Fruit fly (Drosophila melanogaster) whole organism, embryonic: ENCODE results near the gene Smu1.

Experiments
- Abd-B ChIP-seq: fragments of 200-800 bp; sonication (Bioruptor generic); optimal IDR thresholded peaks from 2 replicates; lab custom pipeline; 2018; ENCODE audit warnings: missing biosample characterization, mild to moderate bottlenecking, missing genetic modification characterization, moderate library complexity
- Awh ChIP-seq: fragments of 200-800 bp; sonication (Bioruptor generic); IDR thresholded peaks from 2 replicates; pipeline ENCODE4, ENCODE4 v1.3.6; 2022; ENCODE audit warnings: missing biosample characterization, missing genetic modification characterization
- BEAF-32 ChIP-seq: fragments of 200-800 bp; sonication (Bioruptor generic); optimal IDR thresholded peaks from 3 replicates; lab custom pipeline; 2017; ENCODE audit warnings: missing biosample characterization, missing genetic modification characterization, mild to moderate bottlenecking, moderate library complexity, missing genetic modification reagents
- Blimp-1 ChIP-seq: fragments of 200-800 bp; sonication (Bioruptor generic); optimal IDR thresholded peaks from 3 replicates; lab custom pipeline; 2018; ENCODE audit warnings: missing biosample characterization, missing genetic modification characterization, mild to moderate bottlenecking, moderate library complexity, missing genetic modification reagents
- CG10321 ChIP-seq: fragments of 200-800 bp; sonication (Bioruptor generic); IDR thresholded peaks from 2 replicates; pipeline ENCODE4 v1.3.6; 2022; ENCODE audit warnings: missing biosample characterization, missing genetic modification characterization
- CG10959 ChIP-seq: fragments of 200-800 bp; sonication (Bioruptor generic); IDR thresholded peaks from 2 replicates; pipeline ENCODE4 v1.3.6; 2022; ENCODE audit warnings: missing biosample characterization, missing genetic modification characterization
- CG13775 ChIP-seq: fragments of 200-800 bp; sonication (Bioruptor generic); optimal IDR thresholded peaks from 3 replicates; lab custom pipeline; 2017; ENCODE audit warnings: missing biosample characterization, mild to moderate bottlenecking, missing genetic modification characterization
- CG14710 ChIP-seq: fragments of 200-800 bp; sonication (Bioruptor generic); optimal IDR thresholded peaks from 3 replicates; lab custom pipeline; 2019; ENCODE audit warnings: missing biosample characterization, mild to moderate bottlenecking, missing genetic modification characterization, moderate library complexity
- CG15479 ChIP-seq: fragments of 200-800 bp; sonication (Bioruptor generic); optimal IDR thresholded peaks from 3 replicates; lab custom pipeline; 2019; ENCODE audit warnings: missing biosample characterization, mild to moderate bottlenecking, missing genetic modification characterization, moderate library complexity
- CG15696 ChIP-seq: fragments of 200-800 bp; sonication (Bioruptor generic); optimal IDR thresholded peaks from 2 replicates; lab custom pipeline; 2019; ENCODE audit warnings: missing biosample characterization, mild to moderate bottlenecking, missing genetic modification characterization, moderate library complexity
- CG17829 ChIP-seq: fragments of 200-800 bp; optimal IDR thresholded peaks from 2 replicates; lab custom pipeline; 2019; ENCODE audit warnings: missing biosample characterization, mild to moderate bottlenecking, missing genetic modification characterization, moderate library complexity
- CG18011 ChIP-seq: fragments of 200-800 bp; sonication (Bioruptor generic); optimal IDR thresholded peaks from 2 replicates; lab custom pipeline; 2017; ENCODE audit warnings: missing biosample characterization, missing genetic modification characterization, mild to moderate bottlenecking, moderate library complexity, missing genotype
- CG2129 ChIP-seq: fragments of 200-800 bp; sonication (Bioruptor generic); IDR thresholded peaks from 2 replicates; pipeline ENCODE4 v1.3.6; 2022; ENCODE audit warnings: missing biosample characterization, missing genetic modification characterization; ENCODE audit not compliant: partially characterized antibody
- CG33557 ChIP-seq: fragments of 200-800 bp; sonication (Bioruptor generic); optimal IDR thresholded peaks from 2 replicates; lab custom pipeline; 2019; ENCODE audit warnings: missing biosample characterization, mild to moderate bottlenecking, missing genetic modification characterization, moderate library complexity
- CG3407 ChIP-seq: fragments of 200-800 bp; sonication (Bioruptor generic); optimal IDR thresholded peaks from 2 replicates; lab custom pipeline; 2018; ENCODE audit warnings: missing biosample characterization, mild to moderate bottlenecking, missing genetic modification characterization
- CG4854 ChIP-seq: fragments of 200-800 bp; sonication (Bioruptor generic); optimal IDR thresholded peaks from 2 replicates; lab custom pipeline; 2016; ENCODE audit warnings: missing biosample characterization, missing genetic modification characterization, inconsistent platforms
- CG5180 ChIP-seq: fragments of 200-800 bp; sonication (Bioruptor generic); optimal IDR thresholded peaks from 3 replicates; lab custom pipeline; 2017; ENCODE audit warnings: missing biosample characterization, missing genetic modification characterization, mild to moderate bottlenecking, moderate library complexity, missing genetic modification reagents
- CG8388 ChIP-seq: fragments of 200-800 bp; sonication (Bioruptor generic); optimal IDR thresholded peaks from 2 replicates; lab custom pipeline; 2019; ENCODE audit warnings: missing biosample characterization, mild to moderate bottlenecking, missing genetic modification characterization, moderate library complexity
- CG8924 ChIP-seq: fragments of 200-800 bp; optimal IDR thresholded peaks from 3 replicates; lab custom pipeline; 2019; ENCODE audit warnings: missing biosample characterization, mild to moderate bottlenecking, missing genetic modification characterization, moderate library complexity
- CG9797 ChIP-seq: fragments of 200-800 bp; sonication (Bioruptor generic); optimal IDR thresholded peaks from 3 replicates; lab custom pipeline; 2018; ENCODE audit warnings: missing biosample characterization, mild to moderate bottlenecking, missing genetic modification characterization
- Dbx ChIP-seq: fragments of 200-800 bp; sonication (Bioruptor generic); IDR thresholded peaks from 3 replicates; pipeline ENCODE4 v1.3.6; 2022; ENCODE audit warnings: missing biosample characterization, missing genetic modification characterization
- E2f2 ChIP-seq: fragments of 200-800 bp; sonication (Bioruptor generic); IDR thresholded peaks from 2 replicates; pipeline ENCODE4 v1.3.6; 2022; ENCODE audit warnings: missing biosample characterization, missing genetic modification characterization
- Ets65A ChIP-seq: fragments of 200-800 bp; sonication (Bioruptor generic); peaks from one replicate; lab custom pipeline; 2016; ENCODE audit warnings: missing biosample characterization, missing genetic modification characterization
- H15 ChIP-seq: fragments of 200-800 bp; sonication (Bioruptor generic); IDR thresholded peaks from 3 replicates; pipeline ENCODE4 v1.3.6; 2022; ENCODE audit warnings: missing biosample characterization, missing genetic modification characterization
- HLHmδ ChIP-seq: fragments of 200-800 bp; sonication (Bioruptor generic); optimal IDR thresholded peaks from 2 replicates; lab custom pipeline; 2018; ENCODE audit warnings: missing biosample characterization, mild to moderate bottlenecking, missing genetic modification characterization, moderate library complexity
- Hand ChIP-seq: fragments of 200-800 bp; sonication (Bioruptor generic); optimal IDR thresholded peaks from 2 replicates; lab custom pipeline; 2017; ENCODE audit warnings: mild to moderate bottlenecking, missing biosample characterization, missing genetic modification reagents, missing genetic modification characterization
- Hmx ChIP-seq: fragments of 200-800 bp; sonication (Bioruptor generic); optimal IDR thresholded peaks from 2 replicates; lab custom pipeline; 2016; ENCODE audit warnings: missing biosample characterization, missing genetic modification characterization
- Hr39 ChIP-seq: fragments of >200 bp; optimal IDR thresholded peaks from 2 replicates; lab custom pipeline; 2017
- Nf-YA ChIP-seq: fragments of 200-800 bp; sonication (Bioruptor generic); IDR thresholded peaks from 2 replicates; pipeline ENCODE4 v1.3.6; 2022; ENCODE audit warnings: missing biosample characterization, missing genetic modification characterization
- Poxn ChIP-seq: fragments of 200-800 bp; sonication (Bioruptor generic); IDR thresholded peaks from 2 replicates; pipeline ENCODE4 v1.3.6; 2022; ENCODE audit warnings: missing biosample characterization, missing genetic modification characterization
- Rfx ChIP-seq: fragments of 200-800 bp; sonication (Bioruptor generic); IDR thresholded peaks from 2 replicates; pipeline ENCODE4 v1.3.6; 2022; ENCODE audit warnings: missing biosample characterization, missing genetic modification characterization
- Six4 ChIP-seq: fragments of 200-800 bp; sonication (Bioruptor generic); optimal IDR thresholded peaks from 2 replicates; lab custom pipeline; 2016; ENCODE audit warnings: missing biosample characterization, missing genetic modification characterization
- ac ChIP-seq: fragments of 200-800 bp; sonication (Bioruptor generic); optimal IDR thresholded peaks from 3 replicates; lab custom pipeline; 2017; ENCODE audit warnings: missing biosample characterization, mild to moderate bottlenecking, missing genetic modification characterization
- bbx ChIP-seq: fragments of 200-800 bp; sonication (Bioruptor generic); IDR thresholded peaks from 2 replicates; pipeline ENCODE4 v1.3.6; 2022; ENCODE audit warnings: missing biosample characterization, missing genetic modification characterization; ENCODE audit not compliant: partially characterized antibody
- chif ChIP-seq, 2 experiments: fragments of 200-800 bp; sonication (Bioruptor generic); optimal IDR thresholded peaks; 3 replicates each; lab custom pipeline; 2016; ENCODE audit warnings: missing biosample characterization in 2 of 2, missing genetic modification characterization in 2 of 2
- crol ChIP-seq: fragments of 200-800 bp; sonication (Bioruptor generic); IDR thresholded peaks from 2 replicates; pipeline ENCODE4 v1.3.6; 2022; ENCODE audit warnings: missing biosample characterization, missing genetic modification characterization
- dmrt11E ChIP-seq: fragments of 200-800 bp; sonication (Bioruptor generic); optimal IDR thresholded peaks from 3 replicates; lab custom pipeline; 2018; ENCODE audit warnings: missing biosample characterization, mild to moderate bottlenecking, missing genetic modification characterization, moderate library complexity
- ewg ChIP-seq: fragments of 200-800 bp; sonication (Bioruptor generic); optimal IDR thresholded peaks from 3 replicates; lab custom pipeline; 2017; ENCODE audit warnings: mild to moderate bottlenecking, missing biosample characterization, missing genetic modification reagents, missing genetic modification characterization
- fru ChIP-seq: fragments of >200 bp; optimal IDR thresholded peaks from 2 replicates; lab custom pipeline; 2017
- gsb ChIP-seq: fragments of 200-800 bp; sonication (Bioruptor generic); IDR thresholded peaks from 2 replicates; pipeline ENCODE4 v1.3.6; 2022; ENCODE audit warnings: missing biosample characterization, missing genetic modification characterization
- kni ChIP-seq: fragments of 200-800 bp; sonication (Bioruptor generic); optimal IDR thresholded peaks from 3 replicates; lab custom pipeline; 2017; ENCODE audit warnings: mild to moderate bottlenecking, missing biosample characterization, missing genetic modification reagents, missing genetic modification characterization
- lola ChIP-seq, 3 experiments: fragments of >200 bp in 2 of 3; fragments of 200-800 bp in 1 of 3; sonication (Bioruptor generic) in 1 of 3; optimal IDR thresholded peaks; 2 replicates each; lab custom pipeline; 2017 to 2019; ENCODE audit warnings: missing biosample characterization in 3 of 3, missing genetic modification characterization in 3 of 3, mild to moderate bottlenecking in 1 of 3, moderate library complexity in 1 of 3
- odd ChIP-seq: fragments of 200-800 bp; sonication (Bioruptor generic); optimal IDR thresholded peaks from 2 replicates; lab custom pipeline; 2017; ENCODE audit warnings: missing biosample characterization, mild to moderate bottlenecking, missing genetic modification characterization
- org-1 ChIP-seq: fragments of 200-800 bp; sonication (Bioruptor generic); optimal IDR thresholded peaks from 2 replicates; lab custom pipeline; 2017; ENCODE audit warnings: missing biosample characterization, missing genetic modification characterization
- otp ChIP-seq: fragments of 200-800 bp; sonication (Bioruptor generic); IDR thresholded peaks from 3 replicates; pipeline ENCODE4, ENCODE4 v1.3.6; 2022; ENCODE audit warnings: missing biosample characterization, missing genetic modification characterization
- psq ChIP-seq: fragments of 200-800 bp; sonication (Bioruptor generic); optimal IDR thresholded peaks from 2 replicates; lab custom pipeline; 2017; ENCODE audit warnings: missing biosample characterization, missing genetic modification characterization
- sim ChIP-seq: fragments of 200-800 bp; sonication (Bioruptor generic); IDR thresholded peaks from 2 replicates; pipeline ENCODE4 v1.3.6; 2022; ENCODE audit warnings: missing biosample characterization, missing genetic modification characterization
- sna ChIP-seq: fragments of 200-800 bp; sonication (Bioruptor generic); IDR thresholded peaks from 2 replicates; pipeline ENCODE4 v1.3.6; 2022; ENCODE audit warnings: missing biosample characterization, missing genetic modification characterization; ENCODE audit not compliant: partially characterized antibody
- tll ChIP-seq, 2 experiments: fragments of 200-800 bp in 1 of 2; fragments of >200 bp in 1 of 2; sonication (Bioruptor generic) in 1 of 2; optimal IDR thresholded peaks; 2 replicates each; lab custom pipeline; 2017 to 2019; ENCODE audit warnings: missing biosample characterization in 2 of 2, missing genetic modification characterization in 2 of 2, mild to moderate bottlenecking in 1 of 2, moderate library complexity in 1 of 2
- wek ChIP-seq: fragments of 200-800 bp; sonication (Bioruptor generic); optimal IDR thresholded peaks from 3 replicates; lab custom pipeline; 2018; ENCODE audit warnings: missing biosample characterization, mild to moderate bottlenecking, missing genetic modification characterization, moderate library complexity

Smu1 gene

dm6 chr3R:18999906-19000451 lies 18.9 kb upstream of the Smu1 start (continued):
- TF ChIP-seq dmrt11E: peak; percentile 15
- no peak for TF ChIP-seq CG8924 (tag; lab: Kevin White, UChicago)
- no peak for TF ChIP-seq lola (GFP tag; optimal IDR thresholded peaks at IDR 0.05; lab: Kevin White, UChicago)
- no peak for TF ChIP-seq Abd-B (GFP tag; lab: Kevin White, UChicago)
- TF ChIP-seq fru (lab: Kevin White, UChicago): no peak
- TF ChIP-seq CG14710: peak; percentile 4
- peak; percentile 17 for TF ChIP-seq CG33557 (GFP tag; lab: Kevin White, UChicago)
- TF ChIP-seq CG4854 (GFP tag; lab: Kevin White, UChicago): no peak
- no peak for TF ChIP-seq Dbx (GFP tag; lab: Robert Waterston, UW)
- no peak for TF ChIP-seq Poxn (GFP tag; lab: Robert Waterston, UW)
- no peak for TF ChIP-seq Nf-YA (GFP tag; lab: Robert Waterston, UW)
- no peak for TF ChIP-seq Hmx (GFP tag; lab: Kevin White, UChicago)
- peak; percentile 34 for TF ChIP-seq wek (GFP tag; lab: Kevin White, UChicago)
- TF ChIP-seq Blimp-1: no peak
- peak; percentile 25 for TF ChIP-seq kni (GFP tag; lab: Kevin White, UChicago)
- TF ChIP-seq odd (GFP tag; lab: Kevin White, UChicago): peak; percentile 17
- no peak for TF ChIP-seq CG2129 (GFP tag; lab: Robert Waterston, UW)
- TF ChIP-seq bbx: no peak
- TF ChIP-seq Ets65A (GFP tag; lab: Kevin White, UChicago): no peak
- TF ChIP-seq CG15479 (GFP tag; lab: Kevin White, UChicago): peak; percentile 21
- TF ChIP-seq sna (GFP tag; lab: Robert Waterston, UW): no peak
- no peak for TF ChIP-seq Hand
- TF ChIP-seq Rfx (GFP tag; lab: Robert Waterston, UW): no peak
- no peak for TF ChIP-seq CG17829 (tag; lab: Kevin White, UChicago)
- TF ChIP-seq CG3407 (GFP tag; lab: Kevin White, UChicago): peak; percentile 2
- no peak for TF ChIP-seq CG10959 (GFP tag; lab: Robert Waterston, UW)
- TF ChIP-seq CG13775: no peak
- TF ChIP-seq CG9797: no peak
- TF ChIP-seq CG5180: peak; percentile 19
- no peak for TF ChIP-seq psq (GFP tag; lab: Kevin White, UChicago)
- no peak for TF ChIP-seq E2f2
- peak; percentile 3 for TF ChIP-seq org-1 (GFP tag; lab: Kevin White, UChicago)
- peak; percentile 33 for TF ChIP-seq ac (GFP tag; lab: Kevin White, UChicago)
- TF ChIP-seq H15: no peak
- no peak for TF ChIP-seq CG8388
- peak; percentile 22; the same call in 1 of the 2 replicates for TF ChIP-seq crol (GFP tag; lab: Robert Waterston, UW)
- no peak for TF ChIP-seq sim (GFP tag; lab: Robert Waterston, UW)
- TF ChIP-seq Hr39 (lab: Kevin White, UChicago): no peak
- peak in 1 of 2 experiments; percentile 82 for TF ChIP-seq tll (GFP tag; optimal IDR thresholded peaks at IDR 0.05; lab: Kevin White, UChicago)
- TF ChIP-seq CG15696 (tag; lab: Kevin White, UChicago): peak; percentile 18
- no peak for TF ChIP-seq chif (GFP tag; optimal IDR thresholded peaks at IDR 0.05; lab: Kevin White, UChicago)
- TF ChIP-seq BEAF-32 (GFP tag; lab: Kevin White, UChicago): no peak
- no peak for TF ChIP-seq Six4
- no peak for TF ChIP-seq CG18011 (GFP tag; lab: Kevin White, UChicago)
- peak; percentile 16 for TF ChIP-seq HLHmδ (GFP tag; lab: Kevin White, UChicago)
- no peak for TF ChIP-seq Awh (GFP tag; lab: Robert Waterston, UW)
- TF ChIP-seq gsb: no peak
- no peak for TF ChIP-seq ewg
- no peak for TF ChIP-seq CG10321 (GFP tag; lab: Robert Waterston, UW)
- peak; percentile 70 for TF ChIP-seq otp (GFP tag; lab: Robert Waterston, UW)
